Fruit fly (Drosophila melanogaster): Measurements from ENCODE around the gene mtg.

Gene mtg

DNA sequence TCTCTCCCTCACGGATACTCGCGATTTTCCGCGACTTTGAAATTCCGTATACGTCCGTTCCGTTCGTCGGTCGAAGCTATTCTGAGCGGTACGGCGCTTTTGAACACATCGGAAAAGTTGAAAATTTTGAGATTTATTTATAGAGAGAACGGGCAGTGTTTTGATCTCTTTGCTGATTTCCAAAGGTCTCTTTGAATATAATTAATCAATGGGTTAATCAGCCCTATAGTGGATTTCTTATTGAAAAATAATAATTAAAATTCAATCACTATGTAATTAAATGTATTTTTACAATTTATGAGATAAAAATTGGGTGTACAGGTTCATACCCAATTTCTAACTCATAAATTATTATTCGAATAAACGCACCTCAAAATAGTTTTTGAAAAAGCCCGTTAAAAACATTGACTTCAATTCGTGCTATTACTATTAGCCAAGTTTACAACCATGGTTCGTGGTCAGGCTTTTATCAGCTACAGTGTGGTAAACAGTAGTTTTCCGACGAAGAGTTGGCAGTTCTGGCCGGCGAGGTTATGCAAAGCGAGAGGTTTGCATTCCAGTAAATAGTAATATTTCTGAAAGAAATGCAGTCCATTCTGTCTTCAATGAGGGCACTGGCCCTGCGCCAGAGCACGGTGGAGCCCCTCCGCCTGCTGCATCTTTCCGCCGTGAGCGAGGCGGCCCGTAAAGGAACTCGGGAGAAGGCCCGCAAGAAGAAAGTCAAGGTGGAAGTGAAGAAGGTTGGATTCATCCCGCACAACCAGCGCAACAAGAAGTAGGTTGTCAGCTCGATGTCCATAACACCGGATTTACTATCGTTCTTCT is 50.8 kb downstream of the mtg start, which contains the start of the genes CG9626 and mRpL1 (continued):
- TF ChIP-seq GATAe (GFP tag; conservative IDR thresholded peaks at IDR 0.05) (peak; percentile 70; the same call in 1 of the 2 replicates), CG10267 (tag; optimal IDR thresholded peaks at IDR 0.05) (peak; percentile 94), CTCF (GFP tag; optimal IDR thresholded peaks at IDR 0.05) (peak; percentile 82), hth (optimal IDR thresholded peaks at IDR 0.05) (no peak), CG15269 (tag; optimal IDR thresholded peaks at IDR 0.05) (no peak), YL-1 (GFP tag; optimal IDR thresholded peaks at IDR 0.05) (peak; percentile 79), amos (GFP tag; IDR thresholded peaks at IDR 0.05; ENCODE audit: partially characterized antibody) (peak; percentile 35; the same call in 1 of the 2 replicates), Lhr (GFP tag; optimal IDR thresholded peaks at IDR 0.05) (peak; percentile 86), chif (GFP tag; optimal IDR thresholded peaks at IDR 0.05) (peak in 1 of 2 experiments; percentile 29), Dp (GFP tag; optimal IDR thresholded peaks at IDR 0.05) (peak; percentile 58), Rfx (GFP tag; IDR thresholded peaks at IDR 0.05) (peak; percentile 32; the same call in 1 of the 2 replicates), fd102C (GFP tag; optimal IDR thresholded peaks at IDR 0.05) (no peak), CoRest (tag; optimal IDR thresholded peaks at IDR 0.05) (peak; percentile 45), CG8281 (tag; optimal IDR thresholded peaks at IDR 0.05) (peak; percentile 75), CG3163 (GFP tag; optimal IDR thresholded peaks at IDR 0.05) (peak; percentile 54), p53 (GFP tag; optimal IDR thresholded peaks at IDR 0.05) (peak; percentile 5), sob (GFP tag; IDR thresholded peaks at IDR 0.05) (peak; percentile 55; the same call in 1 of the 2 replicates), gcm (GFP tag; optimal IDR thresholded peaks at IDR 0.05) (no peak), C15 (GFP tag; IDR thresholded peaks at IDR 0.05) (no peak), Med (GFP tag) (peak; percentile 86), Dll (GFP tag; IDR thresholded peaks at IDR 0.05; ENCODE audit: partially characterized antibody) (0 out of 4 replicates have a peak, but pooled peaks have one; percentile 13), bcd (GFP tag; optimal IDR thresholded peaks at IDR 0.05) (no peak), ato (GFP tag; IDR thresholded peaks at IDR 0.05; ENCODE audit: partially characterized antibody) (peak; percentile 70), CG30403 (GFP tag; optimal IDR thresholded peaks at IDR 0.05) (peak; percentile 12), corto (GFP tag; optimal IDR thresholded peaks at IDR 0.05) (no peak), CG4404 (GFP tag; IDR thresholded peaks at IDR 0.05) (no peak), crc (GFP tag; optimal IDR thresholded peaks at IDR 0.05) (no peak), Hmr (GFP tag; optimal IDR thresholded peaks at IDR 0.05) (peak; percentile 71), mam (GFP tag; optimal IDR thresholded peaks at IDR 0.05) (peak; percentile 34), CG18764 (GFP tag; optimal IDR thresholded peaks at IDR 0.05) (no peak), Ets65A (GFP tag) (peak; percentile 95), ranshi (GFP tag; IDR thresholded peaks at IDR 0.05) (0 out of 2 replicates have a peak, but pooled peaks have one; percentile 35), CG9437 (GFP tag; optimal IDR thresholded peaks at IDR 0.05) (no peak), CG7928 (GFP tag; optimal IDR thresholded peaks at IDR 0.05) (peak; percentile 19), sd (tag; optimal IDR thresholded peaks at IDR 0.05) (peak; percentile 87), Abd-B (GFP tag; optimal IDR thresholded peaks at IDR 0.05) (peak; percentile 78), oc (tag; optimal IDR thresholded peaks at IDR 0.05) (no peak), ac (GFP tag; optimal IDR thresholded peaks at IDR 0.05) (no peak), E2f2 (GFP tag; IDR thresholded peaks at IDR 0.05) (peak; percentile 53), Dad (GFP tag; optimal IDR thresholded peaks at IDR 0.05) (peak; percentile 34), CG2120 (GFP tag; optimal IDR thresholded peaks at IDR 0.05) (peak; percentile 49), Sin3A (optimal IDR thresholded peaks at IDR 0.05) (peak; percentile 49), Antp (GFP tag; optimal IDR thresholded peaks at IDR 0.05) (no peak), CG2199 (GFP tag; IDR thresholded peaks at IDR 0.05) (peak; percentile 51; the same call in 1 of the 3 replicates), CG2116 (GFP tag; optimal IDR thresholded peaks at IDR 0.05) (peak; percentile 71), vfl (GFP tag; optimal IDR thresholded peaks at IDR 0.05) (peak; percentile 43), chm (GFP tag; IDR thresholded peaks at IDR 0.05) (no peak), CG10979 (tag; optimal IDR thresholded peaks at IDR 0.05) (peak; percentile 3), Sox100B (GFP tag; optimal IDR thresholded peaks at IDR 0.05) (no peak), Dref (GFP tag; IDR thresholded peaks at IDR 0.05) (peak; percentile 42)

Measured in whole organism, embryonic.